Worm (Caenorhabditis elegans): ENCODE results near the gene Y94H6A.7.
"Not testable (repeated sequence)": the region's sequence is repeated elsewhere in the genome, so short reads cannot be mapped to it uniquely, and the experiment has no call there.

Gene Y94H6A.7

DNA sequence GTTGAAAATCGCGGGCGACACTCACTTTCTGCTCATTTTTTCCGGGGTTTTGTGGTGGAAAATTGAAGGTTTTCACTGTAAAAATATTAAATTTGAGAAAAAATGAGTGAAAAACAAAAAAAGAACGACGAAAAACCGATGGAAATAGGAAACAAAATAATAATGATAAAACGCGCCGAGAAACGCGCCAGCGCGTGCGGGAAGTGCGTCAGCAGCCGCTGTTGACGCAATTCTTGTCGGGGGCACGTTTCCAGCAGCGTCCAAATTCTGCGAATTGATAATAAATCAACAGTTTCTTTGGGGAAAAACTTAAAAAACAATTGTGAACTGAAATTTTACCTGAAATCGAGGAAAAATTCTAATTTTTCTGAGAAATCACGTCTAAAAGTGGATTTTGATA, 9.4 kb upstream of the Y94H6A.7 start, which contains the start of gene ubxn-2 (continued):
- no peak for TF ChIP-seq ceh-44 (GFP tag; IDR thresholded peaks at IDR 0.05)
- TF ChIP-seq F26F4.8 (GFP tag; conservative IDR thresholded peaks at IDR 0.05): no peak
- TF ChIP-seq lin-1 (GFP tag; IDR thresholded peaks at IDR 0.05): no peak
- no peak for TF ChIP-seq nhr-77 (tag; optimal IDR thresholded peaks at IDR 0.05)
- no peak for TF ChIP-seq gei-8 (GFP tag; optimal IDR thresholded peaks at IDR 0.05)
- peak; percentile 25 for TF ChIP-seq F10B5.3 (tag; optimal IDR thresholded peaks at IDR 0.05)
- no peak for TF ChIP-seq ceh-32 (tag; optimal IDR thresholded peaks at IDR 0.05; ENCODE audit: poor library complexity)
- no peak for TF ChIP-seq zag-1 (tag; optimal IDR thresholded peaks at IDR 0.05)
- peak; percentile 29 for TF ChIP-seq T20F7.1 (GFP tag; optimal IDR thresholded peaks at IDR 0.05)
- peak; percentile 67 for TF ChIP-seq pha-4 (GFP tag; IDR thresholded peaks at IDR 0.05)
- TF ChIP-seq pha-4 (tag; optimal IDR thresholded peaks at IDR 0.05): no peak
- TF ChIP-seq lin-39 (tag; optimal IDR thresholded peaks at IDR 0.05): no peak
- no peak for TF ChIP-seq ztf-11 (tag; optimal IDR thresholded peaks at IDR 0.05)
- TF ChIP-seq nhr-48 (tag; optimal IDR thresholded peaks at IDR 0.05): peak; percentile 28
- no peak for TF ChIP-seq fos-1 (tag; optimal IDR thresholded peaks at IDR 0.05)
- no peak for TF ChIP-seq nhr-41 (GFP tag; IDR thresholded peaks at IDR 0.05)
- peak; percentile 32 for TF ChIP-seq spr-3 (GFP tag; optimal IDR thresholded peaks at IDR 0.05)
- peak; percentile 34 for TF ChIP-seq fkh-10 (GFP tag; optimal IDR thresholded peaks at IDR 0.05)
- TF ChIP-seq daf-16 (GFP tag; optimal IDR thresholded peaks at IDR 0.05): no peak
- TF ChIP-seq daf-16 (tag; optimal IDR thresholded peaks at IDR 0.05): peak; percentile 34
- TF ChIP-seq ZK546.5 (tag; optimal IDR thresholded peaks at IDR 0.05): no peak
- TF ChIP-seq zfp-3 (GFP tag; conservative IDR thresholded peaks at IDR 0.05): no peak; the same call in 1 of the 2 replicates

DNA sequence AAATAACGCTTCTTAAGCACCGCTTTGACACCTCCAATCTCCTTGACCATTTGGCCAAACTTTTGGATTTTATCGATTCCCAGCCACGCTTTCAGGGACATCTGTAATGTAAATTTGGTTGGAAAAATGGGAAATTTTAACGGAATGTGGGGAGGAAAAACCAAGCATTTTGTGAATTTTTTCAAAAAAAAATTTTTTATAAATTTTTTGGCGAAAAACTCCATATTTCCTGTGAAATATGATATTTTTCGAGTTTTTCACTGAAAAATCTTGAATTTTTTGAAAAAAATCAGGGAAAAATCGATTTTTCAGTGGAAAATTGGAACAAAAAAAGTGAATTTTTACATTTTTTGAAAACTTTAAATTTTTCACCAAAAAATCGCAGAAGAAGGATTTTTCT, 3.4 kb upstream of the Y94H6A.7 start, which contains the start of gene ndua-12:
ndua-12 (minus strand) TSS at position 101 of the 400 bp plus-strand sequence.
- not testable (repeated sequence) for TF ChIP-seq F26F4.8 (GFP tag; conservative IDR thresholded peaks at IDR 0.05); daf-19 (GFP tag; conservative IDR thresholded peaks at IDR 0.05); lin-39 (tag; optimal IDR thresholded peaks at IDR 0.05)

DNA sequence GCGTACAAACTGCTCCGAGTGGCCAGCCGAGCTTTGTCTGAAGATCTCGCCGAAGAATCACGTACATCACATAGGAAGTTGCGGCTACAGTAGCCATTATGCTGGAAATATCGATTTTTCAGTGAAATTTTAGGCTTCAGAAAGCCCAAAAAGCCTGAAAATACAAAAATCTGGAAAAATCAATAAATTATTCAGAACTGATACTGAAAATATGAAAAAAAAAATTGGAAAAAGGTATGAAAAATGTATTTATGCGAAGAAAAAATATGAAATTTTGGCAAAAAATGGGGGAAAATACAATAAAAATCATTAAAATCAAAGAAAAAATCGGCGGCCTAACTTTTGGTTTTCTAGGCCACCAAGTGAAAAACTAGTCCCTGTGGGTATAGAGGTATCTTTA, 3.4 kb downstream of the Y94H6A.7 start, which contains the start of gene Y94H6A.12:
Y94H6A.12 (minus strand) TSS at position 101 of the 400 bp plus-strand sequence.
- TF ChIP-seq ceh-62 (tag; optimal IDR thresholded peaks at IDR 0.05): no peak
- TF ChIP-seq ceh-28 (tag; optimal IDR thresholded peaks at IDR 0.05): peak; percentile 33

ce11 chrIV:2711122-2711669, 5.2 kb downstream of the Y94H6A.7 start:
- TF ChIP-seq Y75B8A.6 (GFP tag; IDR thresholded peaks at IDR 0.05): no peak
- TF ChIP-seq vab-7 (GFP tag; IDR thresholded peaks at IDR 0.05): no peak
- no peak for TF ChIP-seq duxl-1 (tag; optimal IDR thresholded peaks at IDR 0.05; ENCODE audit: poor library complexity)
- TF ChIP-seq zip-11 (GFP tag; IDR thresholded peaks at IDR 0.05): no peak
- no peak for TF ChIP-seq F49E8.2 (tag; optimal IDR thresholded peaks at IDR 0.05; ENCODE audit: borderline replicate concordance)
- no peak for TF ChIP-seq ctbp-1 (GFP tag; IDR thresholded peaks at IDR 0.05)
- TF ChIP-seq ZK337.2 (GFP tag; IDR thresholded peaks at IDR 0.05): no peak
- TF ChIP-seq Y5F2A.4 (GFP tag; optimal IDR thresholded peaks at IDR 0.05): no peak
- TF ChIP-seq lim-7 (GFP tag; IDR thresholded peaks at IDR 0.05): no peak
- peak; percentile 40 for TF ChIP-seq mes-2 (tag; optimal IDR thresholded peaks at IDR 0.05; ENCODE audit: poor library complexity, severe bottlenecking)
- no peak for TF ChIP-seq unc-39 (tag; optimal IDR thresholded peaks at IDR 0.05)
- no peak for TF ChIP-seq madf-5 (GFP tag; IDR thresholded peaks at IDR 0.05)
- no peak for TF ChIP-seq gei-8 (GFP tag; optimal IDR thresholded peaks at IDR 0.05)
- TF ChIP-seq nhr-42 (GFP tag; IDR thresholded peaks at IDR 0.05): no peak
- TF ChIP-seq pqm-1 (tag; optimal IDR thresholded peaks at IDR 0.05): no peak
- TF ChIP-seq nhr-102 (tag; optimal IDR thresholded peaks at IDR 0.05): no peak
- TF ChIP-seq lin-15B (tag; optimal IDR thresholded peaks at IDR 0.05): no peak
- no peak for TF ChIP-seq ceh-82 (tag; optimal IDR thresholded peaks at IDR 0.05)
- TF ChIP-seq mep-1 (tag; optimal IDR thresholded peaks at IDR 0.05): peak; percentile 61
- TF ChIP-seq zag-1 (tag; optimal IDR thresholded peaks at IDR 0.05): no peak
- TF ChIP-seq dmd-6 (GFP tag; IDR thresholded peaks at IDR 0.05): no peak
- no peak for TF ChIP-seq dmd-8 (GFP tag; IDR thresholded peaks at IDR 0.05)
- no peak; the same call in 1 of the 2 replicates for TF ChIP-seq pha-4 (GFP tag; IDR thresholded peaks at IDR 0.05)
- TF ChIP-seq pha-4 (tag; optimal IDR thresholded peaks at IDR 0.05): no peak
- no peak for TF ChIP-seq F44E2.7 (GFP tag; IDR thresholded peaks at IDR 0.05)
- no peak for TF ChIP-seq saeg-2 (GFP tag; IDR thresholded peaks at IDR 0.05)

Data from whole organism, L4 larva.